Fruit fly (Drosophila melanogaster): Measurements from ENCODE around the gene CG14285.

CG14285 gene

dm6 chr3R:19065474-19065873 lies 40.6 kb downstream of the CG14285 start:
- TF ChIP-seq br (GFP tag; optimal IDR thresholded peaks at IDR 0.05) = no peak
- no peak for TF ChIP-seq Rel (GFP tag; optimal IDR thresholded peaks at IDR 0.05)
- peak; percentile 87 for TF ChIP-seq Rel (tag; optimal IDR thresholded peaks at IDR 0.05)
- peak; percentile 68 for TF ChIP-seq CrebA (GFP tag; optimal IDR thresholded peaks at IDR 0.05; ENCODE audit: borderline replicate concordance)

dm6 chr3R:19066965-19067614 lies 42.2 kb downstream of the CG14285 start:
- TF ChIP-seq ey (GFP tag; optimal IDR thresholded peaks at IDR 0.05) = no peak
- no peak for TF ChIP-seq Hnf4 (GFP tag; optimal IDR thresholded peaks at IDR 0.05)
- TF ChIP-seq sv (GFP tag; optimal IDR thresholded peaks at IDR 0.05) = no peak
- no peak for TF ChIP-seq dmrt93B (GFP tag; optimal IDR thresholded peaks at IDR 0.05)
- TF ChIP-seq Mio (GFP tag; optimal IDR thresholded peaks at IDR 0.05) = no peak

dm6 chr3R:19067876-19068406 lies 43.0 kb downstream of the CG14285 start:
- TF ChIP-seq tai (GFP tag; optimal IDR thresholded peaks at IDR 0.05) = no peak
- no peak for TF ChIP-seq h (GFP tag; optimal IDR thresholded peaks at IDR 0.05)
- no peak for TF ChIP-seq dl (GFP tag; optimal IDR thresholded peaks at IDR 0.05; ENCODE audit: insufficient read depth in 1 of 2, partially characterized antibody in 2 of 2)

- no peak for TF ChIP-seq dl (GFP tag; optimal IDR thresholded peaks at IDR 0.05; ENCODE audit: insufficient read depth in 1 of 2, partially characterized antibody in 2 of 2)
- no peak for TF ChIP-seq CG9705 (GFP tag; optimal IDR thresholded peaks at IDR 0.05)
- no peak for TF ChIP-seq fru (GFP tag; optimal IDR thresholded peaks at IDR 0.05)
- no peak for TF ChIP-seq br (GFP tag; optimal IDR thresholded peaks at IDR 0.05)
- no peak for TF ChIP-seq dsf (GFP tag; optimal IDR thresholded peaks at IDR 0.05; ENCODE audit: borderline replicate concordance)
- no peak for TF ChIP-seq Hr83 (GFP tag; optimal IDR thresholded peaks at IDR 0.05; ENCODE audit: poor library complexity, severe bottlenecking)
These were observed 44.8 kb downstream of the CG14285 start for dm6 chr3R:19069740-19070139.

dm6 chr3R:19070222-19070949 lies 45.5 kb downstream of the CG14285 start:
- TF ChIP-seq psq (GFP tag; optimal IDR thresholded peaks at IDR 0.05) (no peak), h (GFP tag; optimal IDR thresholded peaks at IDR 0.05) (no peak), Mio (GFP tag; optimal IDR thresholded peaks at IDR 0.05) (no peak), dmrt93B (GFP tag; optimal IDR thresholded peaks at IDR 0.05) (no peak), dsf (GFP tag; optimal IDR thresholded peaks at IDR 0.05; ENCODE audit: borderline replicate concordance) (no peak), woc (GFP tag; optimal IDR thresholded peaks at IDR 0.05) (no peak), sage (GFP tag; optimal IDR thresholded peaks at IDR 0.05) (no peak), dl (GFP tag; optimal IDR thresholded peaks at IDR 0.05; ENCODE audit: insufficient read depth in 1 of 2, partially characterized antibody in 2 of 2) (no peak), Dfd (GFP tag; optimal IDR thresholded peaks at IDR 0.05) (no peak), sv (GFP tag; optimal IDR thresholded peaks at IDR 0.05) (no peak), Rel (GFP tag; optimal IDR thresholded peaks at IDR 0.05) (no peak), Rel (tag; optimal IDR thresholded peaks at IDR 0.05) (no peak), CG9705 (GFP tag; optimal IDR thresholded peaks at IDR 0.05) (no peak), Hr83 (GFP tag; optimal IDR thresholded peaks at IDR 0.05; ENCODE audit: poor library complexity, severe bottlenecking) (no peak), br (GFP tag; optimal IDR thresholded peaks at IDR 0.05) (no peak), Dif (GFP tag; optimal IDR thresholded peaks at IDR 0.05; ENCODE audit: partially characterized antibody) (no peak), usp (GFP tag; optimal IDR thresholded peaks at IDR 0.05) (no peak)

- no peak for TF ChIP-seq CG32264 (GFP tag; optimal IDR thresholded peaks at IDR 0.05)
- TF ChIP-seq foxo (GFP tag; optimal IDR thresholded peaks at IDR 0.05) = no peak
- no peak for TF ChIP-seq sv (GFP tag; optimal IDR thresholded peaks at IDR 0.05)
- no peak for TF ChIP-seq brk (GFP tag; optimal IDR thresholded peaks at IDR 0.05)
- TF ChIP-seq fru (GFP tag; optimal IDR thresholded peaks at IDR 0.05) = no peak
- no peak for TF ChIP-seq dl (GFP tag; optimal IDR thresholded peaks at IDR 0.05; ENCODE audit: insufficient read depth in 1 of 2, partially characterized antibody in 2 of 2)
- TF ChIP-seq Hr78 (GFP tag; optimal IDR thresholded peaks at IDR 0.05) = no peak
- no peak for TF ChIP-seq Dif (GFP tag; optimal IDR thresholded peaks at IDR 0.05; ENCODE audit: partially characterized antibody)
- TF ChIP-seq Abd-B (GFP tag; optimal IDR thresholded peaks at IDR 0.05) = no peak
These were observed 47.1 kb downstream of the CG14285 start for dm6 chr3R:19071951-19072350.

Data from whole organism, wandering third instar larva.